ENCODE assay signal across 5 worm cellular contexts in the genomic region with DNA sequence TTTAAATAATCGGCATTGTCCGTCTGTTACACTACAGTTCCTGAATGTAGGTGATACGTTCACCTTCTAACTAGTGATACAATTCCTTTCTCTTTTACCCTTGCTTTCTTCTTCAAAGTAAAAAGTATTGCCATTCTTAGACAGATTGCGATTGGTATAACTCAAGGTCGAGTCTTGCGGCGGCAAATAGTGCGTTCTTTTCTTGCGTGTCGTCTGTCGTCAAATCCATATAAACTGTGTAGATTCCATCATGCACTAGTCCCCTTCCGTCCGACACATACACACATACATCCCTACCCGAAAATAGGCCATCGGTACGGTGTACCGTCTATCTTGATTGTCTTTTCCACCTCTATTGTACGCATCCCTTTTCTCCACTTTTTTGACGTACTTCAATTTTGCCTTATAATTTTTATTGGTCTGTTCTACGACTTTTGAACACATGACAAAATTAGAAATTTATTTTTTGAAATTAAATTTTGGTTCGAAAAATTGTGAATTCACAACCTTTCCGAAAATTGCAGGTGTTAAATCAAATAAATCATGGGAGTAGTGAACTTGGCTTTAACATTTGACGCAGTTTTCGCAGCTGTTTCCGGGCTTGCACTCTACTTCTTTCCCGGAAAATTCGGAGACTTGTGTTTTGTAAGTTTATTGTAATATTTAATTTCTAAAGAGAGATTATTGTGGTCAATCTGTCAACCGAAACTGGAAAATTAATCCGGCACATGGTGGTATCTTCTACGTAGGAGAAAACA.
TF ChIP-seq lines count a peak whose summit lies in the region.

C44C1.1 (plus strand) TSS at position 525 of the 758 bp plus-strand sequence.

TF ChIP-seq in whole organism, L1 larva, 84 proteins besides CTCF, POLR2A, EP300 and RAD21 (continues in another document):
- no peak for TF ChIP-seq nhr-76 (tag; optimal IDR thresholded peaks at IDR 0.05; lab: Kevin White, UChicago)
- TF ChIP-seq skn-1 (tag; optimal IDR thresholded peaks at IDR 0.05; lab: Kevin White, UChicago), result peak; percentile 17
- peak in 1 of 2 experiments; percentile 6 for TF ChIP-seq mdl-1 (tag; optimal IDR thresholded peaks at IDR 0.05; lab: Kevin White, UChicago)
- TF ChIP-seq nhr-85 (tag; lab: Kevin White, UChicago), result peak; percentile 71
- peak; percentile 96 for TF ChIP-seq blmp-1 (tag; optimal IDR thresholded peaks at IDR 0.05; lab: Kevin White, UChicago)
- peak in 1 of 2 experiments; percentile 17 for TF ChIP-seq lin-35 (GFP tag; optimal IDR thresholded peaks at IDR 0.05; lab: Kevin White, UChicago)
- peak; percentile 80 for TF ChIP-seq lin-14 (GFP tag; optimal IDR thresholded peaks at IDR 0.05; lab: Kevin White, UChicago)
- TF ChIP-seq hlh-4 (tag; optimal IDR thresholded peaks at IDR 0.05; lab: Kevin White, UChicago), result peak; percentile 89
- peak in 5 of 6 experiments; percentile 12 to 51 (median 44) for TF ChIP-seq elt-3 (tag; optimal IDR thresholded peaks at IDR 0.05; lab: Kevin White, UChicago)
- peak; percentile 43 for TF ChIP-seq snu-23 (GFP tag; optimal IDR thresholded peaks at IDR 0.05; lab: Kevin White, UChicago)
- TF ChIP-seq rnt-1 (tag; optimal IDR thresholded peaks at IDR 0.05; lab: Kevin White, UChicago), result peak; percentile 32
- peak; percentile 21 for TF ChIP-seq nhr-20 (tag; optimal IDR thresholded peaks at IDR 0.05; lab: Kevin White, UChicago)
- TF ChIP-seq pag-3 (tag; optimal IDR thresholded peaks at IDR 0.05; lab: Kevin White, UChicago; ENCODE audit: borderline replicate concordance, insufficient read depth), result peak; percentile 88
- peak; percentile 59 for TF ChIP-seq nhr-47 (tag; optimal IDR thresholded peaks at IDR 0.05; lab: Kevin White, UChicago)
- peak in 1 of 2 experiments; percentile 4 for TF ChIP-seq lsy-2 (tag; optimal IDR thresholded peaks at IDR 0.05; lab: Kevin White, UChicago)

TF ChIP-seq in whole organism, L2 larva, 48 proteins besides CTCF, POLR2A, EP300 and RAD21 (continues in another document):
- TF ChIP-seq C34F6.9 (tag; optimal IDR thresholded peaks at IDR 0.05; lab: Kevin White, UChicago) (no peak), egl-27 (tag; optimal IDR thresholded peaks at IDR 0.05; lab: Kevin White, UChicago) (no peak), nhr-237 (tag; optimal IDR thresholded peaks at IDR 0.05; lab: Kevin White, UChicago) (no peak), ama-1 (optimal IDR thresholded peaks at IDR 0.05; lab: Kevin White, UChicago) (no peak), ztf-4 (tag; optimal IDR thresholded peaks at IDR 0.05; lab: Kevin White, UChicago) (no peak), ceh-82 (tag; optimal IDR thresholded peaks at IDR 0.05; lab: Kevin White, UChicago) (no peak), Y55F3AM.14 (GFP tag; optimal IDR thresholded peaks at IDR 0.05; lab: Kevin White, UChicago) (no peak), gmeb-1 (tag; optimal IDR thresholded peaks at IDR 0.05; lab: Kevin White, UChicago) (no peak), lin-39 (tag; optimal IDR thresholded peaks at IDR 0.05; lab: Kevin White, UChicago) (no peak), ztf-11 (tag; optimal IDR thresholded peaks at IDR 0.05; lab: Kevin White, UChicago) (no peak), skn-1 (tag; optimal IDR thresholded peaks at IDR 0.05; lab: Kevin White, UChicago) (no peak), mab-5 (tag; optimal IDR thresholded peaks at IDR 0.05; lab: Kevin White, UChicago) (no peak), mdl-1 (tag; optimal IDR thresholded peaks at IDR 0.05; lab: Kevin White, UChicago) (no peak), nhr-77 (tag; optimal IDR thresholded peaks at IDR 0.05; lab: Kevin White, UChicago) (no peak), unc-55 (GFP tag; optimal IDR thresholded peaks at IDR 0.05; lab: Kevin White, UChicago) (no peak), mbf-1 (tag; optimal IDR thresholded peaks at IDR 0.05; lab: Kevin White, UChicago) (no peak), nhr-23 (tag; optimal IDR thresholded peaks at IDR 0.05; lab: Kevin White, UChicago) (no peak), R02D3.7 (tag; optimal IDR thresholded peaks at IDR 0.05; lab: Kevin White, UChicago) (no peak)

TF ChIP-seq in whole organism, L3 larva, 47 proteins besides CTCF, POLR2A, EP300 and RAD21:
- TF ChIP-seq nhr-43 (tag; optimal IDR thresholded peaks at IDR 0.05; lab: Kevin White, UChicago; ENCODE audit: poor library complexity, severe bottlenecking), result peak; percentile 39
- no peak for TF ChIP-seq nhr-77 (tag; optimal IDR thresholded peaks at IDR 0.05; lab: Kevin White, UChicago)
- TF ChIP-seq hmg-11 (tag; optimal IDR thresholded peaks at IDR 0.05; lab: Kevin White, UChicago), result peak; percentile 4
- TF ChIP-seq mdl-1 (tag; optimal IDR thresholded peaks at IDR 0.05; lab: Kevin White, UChicago), result no peak
- TF ChIP-seq nhr-25 (tag; optimal IDR thresholded peaks at IDR 0.05; lab: Kevin White, UChicago), result peak; percentile 90
- TF ChIP-seq nhr-23 (tag; optimal IDR thresholded peaks at IDR 0.05; lab: Kevin White, UChicago), result peak; percentile 66

TF ChIP-seq in whole organism, L4 larva, 104 proteins besides CTCF, POLR2A, EP300 and RAD21:
- TF ChIP-seq unc-62 (GFP tag; optimal IDR thresholded peaks at IDR 0.05 in 1 of 2; lab: Kevin White, UChicago) (peak in 1 of 2 experiments; percentile 71), unc-62 (tag; optimal IDR thresholded peaks at IDR 0.05; lab: Kevin White, UChicago) (no peak), aha-1 (tag; lab: Kevin White, UChicago) (peak; percentile 2), hlh-11 (tag; optimal IDR thresholded peaks at IDR 0.05; lab: Kevin White, UChicago) (peak; percentile 18), nhr-28 (tag; optimal IDR thresholded peaks at IDR 0.05; lab: Kevin White, UChicago) (peak; percentile 70), ceh-32 (tag; optimal IDR thresholded peaks at IDR 0.05; lab: Kevin White, UChicago; ENCODE audit: poor library complexity) (no peak), mxl-3 (GFP tag; optimal IDR thresholded peaks at IDR 0.05; lab: Kevin White, UChicago) (peak; percentile 10)

TF ChIP-seq in whole organism, mixed stage, embryonic, 35 proteins besides CTCF, POLR2A, EP300 and RAD21:
- no peak for TF ChIP-seq mep-1 (tag; optimal IDR thresholded peaks at IDR 0.05; lab: Kevin White, UChicago)
- no peak for TF ChIP-seq M03D4.4 (tag; optimal IDR thresholded peaks at IDR 0.05; lab: Kevin White, UChicago)
- peak; percentile 63 for TF ChIP-seq elt-1 (tag; optimal IDR thresholded peaks at IDR 0.05; lab: Kevin White, UChicago; ENCODE audit: borderline replicate concordance, insufficient read depth)
- no peak for TF ChIP-seq bed-3 (GFP tag; optimal IDR thresholded peaks at IDR 0.05; lab: Kevin White, UChicago)
TF ChIP-seq in whole organism, mixed stage, embryonic: peak in this region for 1.

Comparison
In these comparisons a context has a peak if more than half of its experiments do, and no peak if none do; other contexts are left out.
1. Of the 29 proteins assayed by ChIP-seq in both whole organism, L4 larva and whole organism, L1 larva: peak only in whole organism, L4 larva: aha-1 and nhr-28; only in whole organism, L1 larva: mep-1 and skn-1; in both: none; in neither: 22; mixed calls (peak in some experiments, not most) for 3.